Fruit fly (Drosophila melanogaster) whole organism, wandering third instar larva: ENCODE data around the gene CG7156.

Source experiments
- Abd-B ChIP-seq: fragments of >200 bp; optimal IDR thresholded peaks from 2 replicates; lab custom pipeline; 2017; ENCODE audit warnings: missing biosample characterization, missing genetic modification characterization
- CG32264 ChIP-seq: fragments of 200-800 bp; sonication (Bioruptor generic); optimal IDR thresholded peaks from 2 replicates; lab custom pipeline; 2016; ENCODE audit warnings: missing biosample characterization, missing genetic modification characterization
- Dfd ChIP-seq: fragments of >200 bp; optimal IDR thresholded peaks from 2 replicates; lab custom pipeline; 2017; ENCODE audit warnings: missing biosample characterization, missing genetic modification characterization
- HLH106 ChIP-seq: fragments of 200-800 bp; optimal IDR thresholded peaks from 3 replicates; lab custom pipeline; 2019; ENCODE audit warnings: missing biosample characterization, mild to moderate bottlenecking, missing genetic modification characterization, moderate library complexity
- OdsH ChIP-seq: fragments of 200-800 bp; sonication (Bioruptor generic); optimal IDR thresholded peaks from 2 replicates; lab custom pipeline; 2016; ENCODE audit warnings: missing biosample characterization, mild to moderate bottlenecking, missing genetic modification characterization
- Vsx2 ChIP-seq: fragments of 200-300, 225-300 bp; sonication (Bioruptor generic); optimal IDR thresholded peaks from 2 replicates; lab custom pipeline; 2018; ENCODE audit warnings: missing biosample characterization, missing genetic modification characterization; ENCODE audit not compliant: partially characterized antibody
- br ChIP-seq: fragments of 200-800 bp; sonication (Bioruptor generic); optimal IDR thresholded peaks from 2 replicates; lab custom pipeline; 2016; ENCODE audit warnings: missing biosample characterization, missing genetic modification characterization
- dmrt93B ChIP-seq: fragments of 200-800 bp; sonication (Bioruptor generic); optimal IDR thresholded peaks from 2 replicates; lab custom pipeline; 2018; ENCODE audit warnings: missing biosample characterization, mild to moderate bottlenecking, missing genetic modification characterization
- pan ChIP-seq: fragments of >200 bp; optimal IDR thresholded peaks from 2 replicates; lab custom pipeline; 2017
- psq ChIP-seq: fragments of 200-800 bp; sonication (Bioruptor generic); optimal IDR thresholded peaks from 3 replicates; lab custom pipeline; 2017; ENCODE audit warnings: missing biosample characterization, mild to moderate bottlenecking, missing genetic modification characterization, moderate library complexity

- no peak for TF ChIP-seq CG32264 (GFP tag; lab: Kevin White, UChicago)
- TF ChIP-seq dmrt93B (GFP tag; lab: Kevin White, UChicago) = no peak
- TF ChIP-seq br (GFP tag; lab: Kevin White, UChicago) = no peak
- TF ChIP-seq Dfd (GFP tag; lab: Kevin White, UChicago) = no peak
- no peak for TF ChIP-seq pan (lab: Kevin White, UChicago)
- no peak for TF ChIP-seq HLH106 (tag; lab: Kevin White, UChicago)
- TF ChIP-seq psq = no peak
- TF ChIP-seq OdsH = no peak
- no peak for TF ChIP-seq Abd-B (GFP tag; lab: Kevin White, UChicago)
- no peak for TF ChIP-seq Vsx2 (GFP tag; lab: Kevin White, UChicago)
Measured at dm6 chr3R:18199885-18200249, 42.1 kb downstream of the CG7156 start.
